Worm (Caenorhabditis elegans) whole organism, midembryonic: ENCODE data around the gene scc-2.
"Not testable (repeated sequence)": the region's sequence is repeated elsewhere in the genome, so short reads cannot be mapped to it uniquely, and the experiment has no call there.

Experiments
- T22C8.4 ChIP-seq: fragments of 200-800 bp; sonication (Bioruptor generic); IDR thresholded peaks from 2 replicates; pipeline ENCODE4 v1.3.6; 2022; ENCODE audit warnings: missing genetic modification characterization, missing compliant biosample characterization
- cog-1 ChIP-seq: sonication (generic microtip); optimal IDR thresholded peaks from 2 replicates; lab custom pipeline; 2016; ENCODE audit warnings: missing genetic modification characterization, missing compliant biosample characterization
- flt-1 ChIP-seq: fragments of 200-800 bp; sonication (Bioruptor generic); IDR thresholded peaks from 2 replicates; pipeline ENCODE4 v1.3.6; 2022; ENCODE audit warnings: missing genetic modification characterization, missing compliant biosample characterization
- klf-2 ChIP-seq: fragments of 200-800 bp; sonication (Bioruptor generic); conservative IDR thresholded peaks from 2 replicates; pipeline ENCODE4 v1.3.6; 2022; ENCODE audit warnings: missing genetic modification reagents, missing genetic modification characterization, missing compliant biosample characterization
- med-1 ChIP-seq: sonication (generic microtip); optimal IDR thresholded peaks from 2 replicates; lab custom pipeline; 2017; ENCODE audit warnings: missing genetic modification characterization, mild to moderate bottlenecking, missing compliant biosample characterization, antibody characterized with exemption, missing genetic modification reagents; ENCODE audit not compliant: insufficient read depth
- ref-1 ChIP-seq: fragments of 200-800 bp; sonication (Bioruptor generic); conservative IDR thresholded peaks from 2 replicates; pipeline ENCODE4 v1.3.6; 2022; ENCODE audit warnings: missing genetic modification reagents, missing genetic modification characterization, missing compliant biosample characterization
- tab-1 ChIP-seq: fragments of 200-800 bp; sonication (Bioruptor generic); IDR thresholded peaks from 2 replicates; pipeline ENCODE4 v1.3.6; 2022; ENCODE audit warnings: missing genetic modification characterization, missing compliant biosample characterization
- ztf-23 ChIP-seq: fragments of 200-800 bp; sonication (Bioruptor generic); IDR thresholded peaks from 2 replicates; pipeline ENCODE4 v1.3.6; 2022; ENCODE audit warnings: missing genetic modification reagents, missing genetic modification characterization, missing compliant biosample characterization
- ztf-29 ChIP-seq: fragments of 200-800 bp; sonication (Bioruptor generic); IDR thresholded peaks from 2 replicates; pipeline ENCODE4 v1.3.6; 2022; ENCODE audit warnings: missing genetic modification reagents, missing genetic modification characterization, missing compliant biosample characterization

The scc-2 gene

ce11 chrII:263563-263962, at the start of gene scc-2:
Gene scc-2, minus strand, starts transcription at chrII:263663.
- TF ChIP-seq ztf-29 (GFP tag; lab: Robert Waterston, UW) (no peak), med-1 (GFP tag; lab: Kevin White, UChicago) (no peak), ztf-23 (GFP tag; lab: Robert Waterston, UW) (no peak), tab-1 (GFP tag; lab: Robert Waterston, UW) (no peak), cog-1 (no peak), klf-2 (GFP tag; lab: Robert Waterston, UW) (no peak), ref-1 (GFP tag; lab: Robert Waterston, UW) (no peak), T22C8.4 (GFP tag; lab: Robert Waterston, UW) (no peak), flt-1 (GFP tag; lab: Robert Waterston, UW) (no peak)

- TF ChIP-seq med-1 (GFP tag; lab: Kevin White, UChicago); klf-2 (GFP tag; lab: Robert Waterston, UW); ref-1 (GFP tag; lab: Robert Waterston, UW): not testable (repeated sequence)
These were observed 48.6 kb upstream of the scc-2 start, which contains the start of gene mps-2 for ce11 chrII:312110-312509. Gene mps-2, minus strand, starts transcription at chrII:312210.

- no peak for TF ChIP-seq ref-1 (GFP tag; lab: Robert Waterston, UW)
- no peak for TF ChIP-seq ztf-23 (GFP tag; lab: Robert Waterston, UW)
- no peak for TF ChIP-seq klf-2 (GFP tag; lab: Robert Waterston, UW)
- no peak for TF ChIP-seq flt-1 (GFP tag; lab: Robert Waterston, UW)
- no peak for TF ChIP-seq T22C8.4 (GFP tag; lab: Robert Waterston, UW)
- no peak for TF ChIP-seq med-1 (GFP tag; lab: Kevin White, UChicago)
- TF ChIP-seq ztf-29 (GFP tag; lab: Robert Waterston, UW) = no peak
- TF ChIP-seq tab-1 (GFP tag; lab: Robert Waterston, UW) = no peak
- no peak for TF ChIP-seq cog-1
These were observed 43.7 kb upstream of the scc-2 start, which contains the start of gene K01A2.4 for ce11 chrII:307154-307553. Gene K01A2.4, plus strand, starts transcription at chrII:307454.

ce11 chrII:305645-306044, 42.2 kb upstream of the scc-2 start, which contains the start of gene col-69:
Gene col-69, minus strand, starts transcription at chrII:305745.
- TF ChIP-seq tab-1 (GFP tag; lab: Robert Waterston, UW) = no peak
- TF ChIP-seq cog-1 = no peak
- no peak for TF ChIP-seq ztf-23 (GFP tag; lab: Robert Waterston, UW)
- TF ChIP-seq ref-1 (GFP tag; lab: Robert Waterston, UW) = no peak
- no peak for TF ChIP-seq flt-1 (GFP tag; lab: Robert Waterston, UW)
- no peak for TF ChIP-seq med-1 (GFP tag; lab: Kevin White, UChicago)
- no peak for TF ChIP-seq ztf-29 (GFP tag; lab: Robert Waterston, UW)

- TF ChIP-seq klf-2 (GFP tag; lab: Robert Waterston, UW) (no peak), ref-1 (GFP tag; lab: Robert Waterston, UW) (no peak), ztf-23 (GFP tag; lab: Robert Waterston, UW) (no peak), med-1 (GFP tag; lab: Kevin White, UChicago) (no peak), ztf-29 (GFP tag; lab: Robert Waterston, UW) (no peak), cog-1 (no peak), tab-1 (GFP tag; lab: Robert Waterston, UW) (no peak), T22C8.4 (GFP tag; lab: Robert Waterston, UW) (no peak), flt-1 (GFP tag; lab: Robert Waterston, UW) (no peak)
These were observed 40.7 kb upstream of the scc-2 start for ce11 chrII:303927-304711.

ce11 chrII:300977-301772, 37.7 kb upstream of the scc-2 start, which contains the start of gene K01A2.5:
Gene K01A2.5, plus strand, starts transcription at chrII:301273.
- TF ChIP-seq med-1 (GFP tag; lab: Kevin White, UChicago) (no peak), ref-1 (GFP tag; lab: Robert Waterston, UW) (no peak), cog-1 (peak; percentile 22), T22C8.4 (GFP tag; lab: Robert Waterston, UW) (no peak)

ce11 chrII:299684-300083, 36.2 kb upstream of the scc-2 start, which contains the start of gene K01A2.6:
Gene K01A2.6, plus strand, starts transcription at chrII:299984.
- no peak for TF ChIP-seq klf-2 (GFP tag; lab: Robert Waterston, UW)
- TF ChIP-seq med-1 (GFP tag; lab: Kevin White, UChicago) = no peak
- no peak for TF ChIP-seq ref-1 (GFP tag; lab: Robert Waterston, UW)
- TF ChIP-seq cog-1 = no peak
- no peak for TF ChIP-seq ztf-29 (GFP tag; lab: Robert Waterston, UW)
- no peak for TF ChIP-seq ztf-23 (GFP tag; lab: Robert Waterston, UW)

ce11 chrII:296911-297440, 33.5 kb upstream of the scc-2 start, which contains the start of the genes clec-117 and B0432.1:
Gene clec-117, minus strand, starts transcription at chrII:297011.
Gene B0432.1, plus strand, starts transcription at chrII:297390.
- no peak for TF ChIP-seq ztf-23 (GFP tag; lab: Robert Waterston, UW)
- TF ChIP-seq flt-1 (GFP tag; lab: Robert Waterston, UW) = no peak
- TF ChIP-seq T22C8.4 (GFP tag; lab: Robert Waterston, UW) = no peak
- no peak for TF ChIP-seq cog-1
- TF ChIP-seq tab-1 (GFP tag; lab: Robert Waterston, UW) = no peak
